Worm (Caenorhabditis elegans) whole organism, early embryonic: ENCODE data around the gene gly-4.

Experiments used
- B0310.2 ChIP-seq: sonication (generic microtip); optimal IDR thresholded peaks from 2 replicates; lab custom pipeline; 2016; ENCODE audit warnings: mild to moderate bottlenecking, missing genetic modification characterization, missing compliant biosample characterization
- F13C5.2 ChIP-seq: sonication (generic microtip); optimal IDR thresholded peaks from 2 replicates; lab custom pipeline; 2017; ENCODE audit warnings: mild to moderate bottlenecking, missing genetic modification characterization, inconsistent platforms, missing compliant biosample characterization
- aly-1 ChIP-seq: sonication (generic microtip); optimal IDR thresholded peaks from 2 replicates; lab custom pipeline; 2016; ENCODE audit warnings: missing genetic modification characterization, missing compliant biosample characterization
- ama-1 ChIP-seq: fragments of 150-350 bp; optimal IDR thresholded peaks from 2 replicates; lab custom pipeline; 2014
- ceh-13 ChIP-seq: fragments of 200-800 bp; sonication (Bioruptor generic); optimal IDR thresholded peaks from 2 replicates; lab custom pipeline; 2018; ENCODE audit warnings: mild to moderate bottlenecking, missing genetic modification characterization, missing compliant biosample characterization
- ceh-36 ChIP-seq: sonication (generic microtip); optimal IDR thresholded peaks from 2 replicates; lab custom pipeline; 2016; ENCODE audit warnings: missing genetic modification characterization, inconsistent platforms, missing compliant biosample characterization
- ets-7 ChIP-seq: sonication (generic microtip); optimal IDR thresholded peaks from 2 replicates; lab custom pipeline; 2016; ENCODE audit warnings: missing genotype, missing genetic modification characterization, missing compliant biosample characterization
- hmbx-1 ChIP-seq: sonication (generic microtip); optimal IDR thresholded peaks from 2 replicates; lab custom pipeline; 2016; ENCODE audit warnings: mild to moderate bottlenecking, missing genetic modification characterization, missing compliant biosample characterization
- hmg-4 ChIP-seq: fragments of 200-800 bp; sonication (Bioruptor generic); optimal IDR thresholded peaks from 2 replicates; lab custom pipeline; 2018; ENCODE audit warnings: mild to moderate bottlenecking, missing genetic modification characterization, missing compliant biosample characterization
- hnd-1 ChIP-seq: sonication (generic microtip); optimal IDR thresholded peaks from 2 replicates; lab custom pipeline; 2016; ENCODE audit warnings: missing genetic modification characterization, missing compliant biosample characterization
- pes-1 ChIP-seq: fragments of 200-800 bp; sonication (Bioruptor generic); IDR thresholded peaks from 2 replicates; pipeline ENCODE4 v1.3.6; 2022; ENCODE audit warnings: missing genetic modification reagents, missing genetic modification characterization, missing compliant biosample characterization
- scrt-1 ChIP-seq: fragments of 200-800 bp; sonication (Bioruptor generic); IDR thresholded peaks from 2 replicates; pipeline ENCODE4 v1.3.6; 2022; ENCODE audit warnings: missing genetic modification characterization, missing compliant biosample characterization
- sea-1 ChIP-seq: fragments of 200-800 bp; sonication (Bioruptor generic); conservative IDR thresholded peaks from 2 replicates; pipeline ENCODE4 v1.3.6; 2022; ENCODE audit warnings: missing genetic modification characterization, missing compliant biosample characterization
- tbx-11 ChIP-seq: fragments of 200-800 bp; sonication (Bioruptor generic); IDR thresholded peaks from 2 replicates; pipeline ENCODE4 v1.3.6; 2022; ENCODE audit warnings: missing genetic modification characterization, missing compliant biosample characterization
- tbx-37 ChIP-seq: fragments of 200-800 bp; sonication (Bioruptor generic); conservative IDR thresholded peaks from 2 replicates; pipeline ENCODE4 v1.3.6; 2022; ENCODE audit warnings: missing genetic modification reagents, missing genetic modification characterization, missing compliant biosample characterization
- tra-4 ChIP-seq: sonication (generic microtip); optimal IDR thresholded peaks from 2 replicates; lab custom pipeline; 2017; ENCODE audit warnings: missing genetic modification characterization, missing compliant biosample characterization

The gly-4 gene

DNA sequence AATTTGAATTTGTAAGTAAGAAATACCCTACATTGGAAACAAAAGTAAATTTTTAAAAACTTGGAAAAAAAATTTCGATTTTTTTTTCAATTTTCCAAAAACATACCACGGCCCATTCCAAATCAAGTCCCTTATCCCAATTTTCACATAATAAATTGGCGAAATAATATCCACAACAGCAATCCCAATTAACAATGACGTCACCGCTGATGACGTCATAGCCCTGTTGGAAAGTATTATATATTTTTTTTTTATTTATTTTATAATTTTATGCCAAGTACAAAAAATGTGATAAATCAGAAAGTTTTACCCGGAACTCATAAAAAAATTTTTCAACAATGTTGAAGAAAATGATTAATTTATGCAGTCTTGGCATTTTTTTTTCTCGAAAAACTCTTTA lies 41.5 kb downstream of the gly-4 start:
- no peak for TF ChIP-seq aly-1 (tag; lab: Kevin White, UChicago)
- TF ChIP-seq ets-7 = no peak
- no peak for TF ChIP-seq ceh-36 (tag; lab: Kevin White, UChicago)

DNA sequence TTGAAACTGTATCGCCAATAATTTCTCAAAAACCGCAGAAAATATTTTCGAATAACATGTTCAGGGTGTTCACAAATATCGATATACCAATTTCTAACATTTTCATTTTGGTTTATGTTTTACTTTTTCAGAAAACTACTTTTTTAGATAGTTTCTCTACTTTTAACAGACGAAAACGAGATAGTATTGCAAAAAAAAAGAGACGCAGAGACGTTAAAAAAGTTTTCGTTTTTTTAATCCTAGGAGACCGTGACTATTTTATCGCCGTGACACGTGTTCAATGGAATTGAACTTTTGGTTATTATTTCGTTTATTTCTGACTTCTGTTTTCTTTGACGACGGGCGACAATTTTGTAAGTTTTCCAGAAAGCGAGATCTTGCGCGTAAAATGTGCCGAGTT lies 47.1 kb downstream of the gly-4 start, which contains the start of gene Y116F11B.7:
Gene Y116F11B.7, plus strand, starts transcription at position 301 of the 400 bp plus-strand sequence.
- TF ChIP-seq tbx-11 (GFP tag; lab: Robert Waterston, UW) = no peak
- TF ChIP-seq hmg-4 = no peak
- no peak for TF ChIP-seq tbx-37
- no peak for TF ChIP-seq ceh-13 (GFP tag; lab: Kevin White, UChicago)
- no peak for TF ChIP-seq aly-1 (tag; lab: Kevin White, UChicago)
- no peak for TF ChIP-seq scrt-1
- TF ChIP-seq ama-1 (lab: Kevin White, UChicago) = no peak
- no peak for TF ChIP-seq ets-7
- TF ChIP-seq F13C5.2 = no peak
- TF ChIP-seq sea-1 (GFP tag; lab: Robert Waterston, UW) = no peak
- no peak for TF ChIP-seq hmbx-1 (tag; lab: Kevin White, UChicago)
- no peak for TF ChIP-seq B0310.2 (tag; lab: Kevin White, UChicago)
- TF ChIP-seq ceh-36 (tag; lab: Kevin White, UChicago) = no peak
- no peak for TF ChIP-seq tra-4 (tag; lab: Kevin White, UChicago)
- no peak for TF ChIP-seq hnd-1 (tag; lab: Kevin White, UChicago)

DNA sequence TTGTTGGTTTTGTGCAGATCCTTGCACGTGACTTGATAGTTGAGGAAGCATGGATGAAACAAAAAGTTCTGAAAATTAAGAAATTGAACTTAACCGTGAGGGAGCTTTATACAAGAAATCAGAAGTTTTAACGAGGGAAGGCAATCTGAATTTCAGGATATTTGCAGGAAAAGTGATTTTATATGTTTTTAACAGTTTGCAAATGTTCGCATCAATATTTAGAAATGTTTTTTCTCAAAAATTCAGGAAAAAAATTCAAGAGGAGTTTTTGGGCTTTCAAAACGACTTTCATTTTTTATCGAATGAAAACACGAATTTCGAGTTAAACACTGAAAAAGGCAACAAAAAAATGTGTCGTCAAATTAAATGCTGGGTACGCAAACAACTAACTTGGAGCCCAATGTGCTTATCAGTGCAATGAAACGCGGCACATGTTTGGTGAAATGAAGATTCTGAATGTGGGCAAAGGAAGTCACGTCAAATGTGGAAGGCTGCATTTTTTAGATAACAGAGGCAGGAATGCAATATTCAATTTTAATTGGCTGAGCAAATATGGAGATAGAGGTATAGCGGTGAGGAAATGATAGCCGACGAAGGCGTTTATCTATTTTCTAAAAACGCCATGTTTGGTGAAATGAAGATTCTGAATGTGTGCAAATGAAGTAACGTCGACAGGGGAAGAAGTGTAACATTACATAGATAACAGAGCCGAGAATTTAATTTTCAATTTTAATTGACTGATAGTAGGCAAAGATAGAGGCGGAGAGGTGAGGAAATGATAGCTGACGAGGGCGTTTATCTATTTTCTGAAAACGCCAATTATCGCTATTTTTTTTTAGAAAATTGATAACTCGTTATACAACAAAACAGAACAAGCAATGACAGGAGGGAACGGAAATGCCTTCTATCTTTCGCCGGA lies 49.0 kb downstream of the gly-4 start, which contains the start of gene Y116F11B.6:
Gene Y116F11B.6, minus strand, starts transcription at position 51 of the 919 bp plus-strand sequence.
- TF ChIP-seq hmbx-1 (tag; lab: Kevin White, UChicago) = no peak

DNA sequence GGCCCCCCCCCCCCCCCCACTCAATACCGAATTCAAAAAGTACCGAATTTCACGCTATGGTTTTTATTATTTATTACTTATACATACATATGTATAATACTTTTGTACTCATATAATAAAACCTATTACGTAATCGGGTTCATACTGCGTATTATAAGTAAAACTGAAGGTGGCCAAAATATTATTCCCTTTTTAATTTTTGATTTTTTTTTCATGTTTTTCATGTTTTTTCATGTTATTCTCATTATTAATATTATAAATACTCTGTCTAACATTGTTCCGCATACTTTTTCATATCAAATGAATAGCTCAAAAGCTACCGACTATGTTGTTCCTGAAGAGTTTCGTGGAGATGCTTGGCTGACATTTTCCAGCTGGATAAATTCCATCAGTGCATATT lies 59.0 kb downstream of the gly-4 start, which contains the start of gene srw-38:
Gene srw-38, plus strand, starts transcription at position 301 of the 400 bp plus-strand sequence.
- TF ChIP-seq scrt-1 = no peak
- no peak for TF ChIP-seq tra-4 (tag; lab: Kevin White, UChicago)
- TF ChIP-seq B0310.2 (tag; lab: Kevin White, UChicago) = no peak
- TF ChIP-seq tbx-11 (GFP tag; lab: Robert Waterston, UW) = no peak
- no peak for TF ChIP-seq ets-7
- no peak for TF ChIP-seq sea-1 (GFP tag; lab: Robert Waterston, UW)
- TF ChIP-seq aly-1 (tag; lab: Kevin White, UChicago) = no peak
- TF ChIP-seq tbx-37 = no peak

DNA sequence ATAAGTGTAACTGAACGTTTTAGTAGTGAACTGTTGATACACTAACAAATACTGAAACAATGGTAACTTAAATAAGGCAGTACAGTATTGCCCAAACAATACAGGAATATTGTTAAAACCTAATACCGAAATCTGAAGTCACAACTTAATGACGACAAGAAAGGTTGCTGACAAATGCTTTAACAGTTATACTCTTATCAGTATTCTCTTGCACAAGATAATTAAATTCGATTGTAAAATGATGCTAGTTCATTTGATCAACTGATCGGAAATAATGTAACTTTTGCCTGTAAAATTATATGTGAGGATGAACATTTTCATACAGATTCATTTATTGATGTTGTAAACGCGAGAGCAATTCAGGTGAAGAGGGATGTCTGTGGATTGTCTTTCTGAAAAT lies 63.6 kb downstream of the gly-4 start:
- TF ChIP-seq scrt-1 (no peak), sea-1 (GFP tag; lab: Robert Waterston, UW) (no peak), hmg-4 (no peak), ceh-13 (GFP tag; lab: Kevin White, UChicago) (no peak), ama-1 (lab: Kevin White, UChicago) (no peak), pes-1 (GFP tag; lab: Robert Waterston, UW) (no peak), ets-7 (no peak), ceh-36 (tag; lab: Kevin White, UChicago) (no peak)
